Worm (Caenorhabditis elegans) whole organism, midembryonic: ENCODE data around the gene Y71H2AM.20.

Experiments used
- cog-1 ChIP-seq: sonication (generic microtip); optimal IDR thresholded peaks from 2 replicates; lab custom pipeline; 2016; ENCODE audit warnings: missing genetic modification characterization, missing compliant biosample characterization
- flt-1 ChIP-seq: fragments of 200-800 bp; sonication (Bioruptor generic); IDR thresholded peaks from 2 replicates; pipeline ENCODE4 v1.3.6; 2022; ENCODE audit warnings: missing genetic modification characterization, missing compliant biosample characterization
- klf-2 ChIP-seq: fragments of 200-800 bp; sonication (Bioruptor generic); conservative IDR thresholded peaks from 2 replicates; pipeline ENCODE4 v1.3.6; 2022; ENCODE audit warnings: missing genetic modification reagents, missing genetic modification characterization, missing compliant biosample characterization
- med-1 ChIP-seq: sonication (generic microtip); optimal IDR thresholded peaks from 2 replicates; lab custom pipeline; 2017; ENCODE audit warnings: missing genetic modification characterization, mild to moderate bottlenecking, missing compliant biosample characterization, antibody characterized with exemption, missing genetic modification reagents; ENCODE audit not compliant: insufficient read depth
- ref-1 ChIP-seq: fragments of 200-800 bp; sonication (Bioruptor generic); conservative IDR thresholded peaks from 2 replicates; pipeline ENCODE4 v1.3.6; 2022; ENCODE audit warnings: missing genetic modification reagents, missing genetic modification characterization, missing compliant biosample characterization
- tab-1 ChIP-seq: fragments of 200-800 bp; sonication (Bioruptor generic); IDR thresholded peaks from 2 replicates; pipeline ENCODE4 v1.3.6; 2022; ENCODE audit warnings: missing genetic modification characterization, missing compliant biosample characterization
- ztf-23 ChIP-seq: fragments of 200-800 bp; sonication (Bioruptor generic); IDR thresholded peaks from 2 replicates; pipeline ENCODE4 v1.3.6; 2022; ENCODE audit warnings: missing genetic modification reagents, missing genetic modification characterization, missing compliant biosample characterization
- ztf-29 ChIP-seq: fragments of 200-800 bp; sonication (Bioruptor generic); IDR thresholded peaks from 2 replicates; pipeline ENCODE4 v1.3.6; 2022; ENCODE audit warnings: missing genetic modification reagents, missing genetic modification characterization, missing compliant biosample characterization

- TF ChIP-seq klf-2 (GFP tag; lab: Robert Waterston, UW) (no peak), flt-1 (GFP tag; lab: Robert Waterston, UW) (no peak), ztf-23 (no peak), ztf-29 (GFP tag; lab: Robert Waterston, UW) (no peak), med-1 (GFP tag; lab: Kevin White, UChicago) (no peak), cog-1 (tag; lab: Kevin White, UChicago) (no peak), ref-1 (GFP tag; lab: Robert Waterston, UW) (no peak), tab-1 (no peak)
These were observed 8.3 kb upstream of the Y71H2AM.20 start for ce11 chrIII:2794057-2794456.
